Fruit fly (Drosophila melanogaster) whole organism, prepupa: ENCODE measurements around the gene His2Av.

Source experiments
- Blimp-1 ChIP-seq: fragments of 200-800 bp; sonication (Bioruptor generic); optimal IDR thresholded peaks from 3 replicates; lab custom pipeline; 2017; ENCODE audit warnings: missing biosample characterization, missing genetic modification characterization, mild to moderate bottlenecking, moderate library complexity, missing genetic modification reagents
- CG10669 ChIP-seq: fragments of 200-800 bp; sonication (Bioruptor generic); optimal IDR thresholded peaks from 3 replicates; lab custom pipeline; 2018; ENCODE audit warnings: missing biosample characterization, mild to moderate bottlenecking, missing genetic modification characterization, moderate library complexity
- CG11762 ChIP-seq: fragments of 200-800 bp; sonication (Bioruptor generic); optimal IDR thresholded peaks from 3 replicates; lab custom pipeline; 2016; ENCODE audit warnings: missing biosample characterization, missing genetic modification characterization; ENCODE audit not compliant: insufficient read depth
- CG11902 ChIP-seq: fragments of 200-800 bp; sonication (Bioruptor generic); optimal IDR thresholded peaks from 3 replicates; lab custom pipeline; 2016; ENCODE audit warnings: missing biosample characterization, missing genetic modification characterization
- CG3032 ChIP-seq: fragments of 200-800 bp; optimal IDR thresholded peaks from 2 replicates; lab custom pipeline; 2019; ENCODE audit warnings: missing biosample characterization, mild to moderate bottlenecking, missing genetic modification characterization, moderate library complexity
- CG32006 ChIP-seq: fragments of 200-800 bp; sonication (Bioruptor generic); optimal IDR thresholded peaks from 3 replicates; lab custom pipeline; 2017; ENCODE audit warnings: missing biosample characterization, mild to moderate bottlenecking, missing genetic modification characterization
- CG34406 ChIP-seq: fragments of 200-800 bp; sonication (Bioruptor generic); optimal IDR thresholded peaks from 3 replicates; lab custom pipeline; 2016; ENCODE audit warnings: missing biosample characterization, missing genetic modification characterization
- CG3919 ChIP-seq: fragments of 200-800 bp; sonication (Bioruptor generic); optimal IDR thresholded peaks from 3 replicates; lab custom pipeline; 2016; ENCODE audit warnings: missing biosample characterization, missing genetic modification characterization
- CG4318 ChIP-seq: fragments of 200-800 bp; sonication (Bioruptor generic); optimal IDR thresholded peaks from 3 replicates; lab custom pipeline; 2017; ENCODE audit warnings: missing biosample characterization, mild to moderate bottlenecking, missing genetic modification characterization
- CG6808 ChIP-seq: fragments of 200-800 bp; sonication (Bioruptor generic); optimal IDR thresholded peaks from 3 replicates; lab custom pipeline; 2017; ENCODE audit warnings: missing biosample characterization, missing genetic modification characterization, mild to moderate bottlenecking, moderate library complexity, missing genetic modification reagents
- CG6854 ChIP-seq: fragments of 200-800 bp; sonication (Bioruptor generic); optimal IDR thresholded peaks from 2 replicates; lab custom pipeline; 2017; ENCODE audit warnings: missing biosample characterization, mild to moderate bottlenecking, missing genetic modification characterization
- CG7368 ChIP-seq: fragments of 200-800 bp; sonication (Bioruptor generic); optimal IDR thresholded peaks from 3 replicates; lab custom pipeline; 2016; ENCODE audit warnings: missing biosample characterization, missing genetic modification characterization
- CG8119 ChIP-seq: fragments of 200-800 bp; sonication (Bioruptor generic); IDR thresholded peaks from 3 replicates; pipeline ENCODE4 v1.3.6; 2022; ENCODE audit warnings: missing biosample characterization, missing genetic modification characterization
- CG8319 ChIP-seq: fragments of 200-800 bp; sonication (Bioruptor generic); optimal IDR thresholded peaks from 3 replicates; lab custom pipeline; 2016; ENCODE audit warnings: missing biosample characterization, missing genetic modification characterization
- CG8632 ChIP-seq: fragments of 200-800 bp; sonication (Bioruptor generic); optimal IDR thresholded peaks from 3 replicates; lab custom pipeline; 2016; ENCODE audit warnings: missing biosample characterization, missing genetic modification characterization
- CG9139 ChIP-seq: fragments of 200-800 bp; sonication (Bioruptor generic); optimal IDR thresholded peaks from 3 replicates; lab custom pipeline; 2017; ENCODE audit warnings: missing biosample characterization, mild to moderate bottlenecking, missing genetic modification characterization
- Eip75B ChIP-seq: fragments of 200-800 bp; sonication (Bioruptor generic); optimal IDR thresholded peaks from 3 replicates; lab custom pipeline; 2016; ENCODE audit warnings: missing biosample characterization, missing genetic modification characterization
- Eip78C ChIP-seq: fragments of 200-800 bp; sonication (Bioruptor generic); peaks from one replicate; lab custom pipeline; 2016; ENCODE audit warnings: missing biosample characterization, missing genetic modification characterization
- Eip93F ChIP-seq: fragments of 200-800 bp; sonication (Bioruptor generic); optimal IDR thresholded peaks from 2 replicates; lab custom pipeline; 2016; ENCODE audit warnings: missing biosample characterization, mild to moderate bottlenecking, missing genetic modification characterization
- Ets21C ChIP-seq: fragments of 200-800 bp; sonication (Bioruptor generic); optimal IDR thresholded peaks from 3 replicates; lab custom pipeline; 2016; ENCODE audit warnings: missing biosample characterization, missing genetic modification characterization
- Ets96B ChIP-seq: fragments of 200-800 bp; optimal IDR thresholded peaks from 2 replicates; lab custom pipeline; 2019; ENCODE audit warnings: missing biosample characterization, mild to moderate bottlenecking, missing genetic modification characterization, moderate library complexity
- Gug ChIP-seq: fragments of 200-800 bp; sonication (Bioruptor generic); IDR thresholded peaks from 2 replicates; pipeline ENCODE4 v1.3.6; 2022; ENCODE audit warnings: missing biosample characterization, missing genetic modification characterization
- Hr38 ChIP-seq: sonication (Bioruptor generic); optimal IDR thresholded peaks from 2 replicates; lab custom pipeline; 2016; ENCODE audit warnings: missing biosample characterization, missing genetic modification characterization
- Hr4 ChIP-seq: fragments of 200-800 bp; sonication (Bioruptor generic); optimal IDR thresholded peaks from 3 replicates; lab custom pipeline; 2016; ENCODE audit warnings: missing biosample characterization, missing genetic modification characterization
- Lpt ChIP-seq: fragments of 200-800 bp; sonication (Bioruptor generic); optimal IDR thresholded peaks from 3 replicates; lab custom pipeline; 2016; ENCODE audit warnings: missing biosample characterization, missing genetic modification characterization
- Met ChIP-seq: fragments of 200-800 bp; sonication (Bioruptor generic); optimal IDR thresholded peaks from 3 replicates; lab custom pipeline; 2016; ENCODE audit warnings: missing biosample characterization, missing genetic modification characterization
- OdsH ChIP-seq: fragments of 200-800 bp; sonication (Bioruptor generic); optimal IDR thresholded peaks from 3 replicates; lab custom pipeline; 2016; ENCODE audit warnings: missing biosample characterization, missing genetic modification characterization
- Smox ChIP-seq: fragments of 200-800 bp; sonication (Bioruptor generic); optimal IDR thresholded peaks from 3 replicates; lab custom pipeline; 2016; ENCODE audit warnings: missing biosample characterization, missing genetic modification characterization
- Sox102F ChIP-seq: fragments of 200-800 bp; sonication (Bioruptor generic); optimal IDR thresholded peaks from 2 replicates; lab custom pipeline; 2016; ENCODE audit warnings: missing biosample characterization, mild to moderate bottlenecking, missing genetic modification characterization
- Sox14 ChIP-seq: fragments of 200-800 bp; sonication (Bioruptor generic); optimal IDR thresholded peaks from 3 replicates; lab custom pipeline; 2016; ENCODE audit warnings: missing biosample characterization, missing genetic modification characterization
- Sox15 ChIP-seq: fragments of 200-800 bp; sonication (Bioruptor generic); optimal IDR thresholded peaks from 3 replicates; lab custom pipeline; 2016; ENCODE audit warnings: missing biosample characterization, missing genetic modification characterization
- achi ChIP-seq: fragments of 200-800 bp; sonication (Bioruptor generic); optimal IDR thresholded peaks from 3 replicates; lab custom pipeline; 2016; ENCODE audit warnings: missing biosample characterization, missing genetic modification characterization
- cyc ChIP-seq: fragments of 200-800 bp; sonication (Bioruptor generic); optimal IDR thresholded peaks from 3 replicates; lab custom pipeline; 2016; ENCODE audit warnings: missing biosample characterization, missing genetic modification characterization
- dac ChIP-seq: fragments of 200-800 bp; sonication (Bioruptor generic); optimal IDR thresholded peaks from 2 replicates; lab custom pipeline; 2017; ENCODE audit warnings: missing biosample characterization, mild to moderate bottlenecking, missing genetic modification characterization
- dsx ChIP-seq: fragments of 200-800 bp; optimal IDR thresholded peaks from 3 replicates; lab custom pipeline; 2019; ENCODE audit warnings: missing biosample characterization, mild to moderate bottlenecking, missing genetic modification characterization, moderate library complexity; ENCODE audit not compliant: poor library complexity, severe bottlenecking
- fd59A ChIP-seq: fragments of 200-800 bp; sonication (Bioruptor generic); optimal IDR thresholded peaks from 2 replicates; lab custom pipeline; 2017; ENCODE audit warnings: missing biosample characterization, mild to moderate bottlenecking, missing genetic modification characterization, missing genetic modification reagents
- fd85E ChIP-seq: fragments of 200-800 bp; sonication (Bioruptor generic); optimal IDR thresholded peaks from 3 replicates; lab custom pipeline; 2016; ENCODE audit warnings: missing biosample characterization, missing genetic modification characterization
- fkh ChIP-seq: fragments of 200-800 bp; sonication (Bioruptor generic); optimal IDR thresholded peaks from 3 replicates; lab custom pipeline; 2017; ENCODE audit warnings: missing biosample characterization, mild to moderate bottlenecking, missing genetic modification characterization, moderate library complexity
- lz ChIP-seq: fragments of 200-800 bp; sonication (Bioruptor generic); optimal IDR thresholded peaks from 3 replicates; lab custom pipeline; 2016; ENCODE audit warnings: missing biosample characterization, missing genetic modification characterization
- pdm3 ChIP-seq: fragments of 200-800 bp; sonication (Bioruptor generic); optimal IDR thresholded peaks from 3 replicates; lab custom pipeline; 2016; ENCODE audit warnings: missing biosample characterization, missing genetic modification characterization
- salr ChIP-seq, 2 experiments: fragments of 200-800 bp; sonication (Bioruptor generic); optimal IDR thresholded peaks; 3 replicates each; lab custom pipeline; 2016 to 2018; ENCODE audit warnings: missing biosample characterization in 2 of 2, missing genetic modification characterization in 2 of 2, mild to moderate bottlenecking in 1 of 2
- spab ChIP-seq: fragments of 200-800 bp; sonication (Bioruptor generic); optimal IDR thresholded peaks from 2 replicates; lab custom pipeline; 2017; ENCODE audit warnings: missing biosample characterization, mild to moderate bottlenecking, missing genetic modification characterization, missing genetic modification reagents
- ss ChIP-seq, 2 experiments: fragments of 200-800 bp; sonication (Bioruptor generic); optimal IDR thresholded peaks; 2 replicates in 1 of 2; 3 replicates in 1 of 2; lab custom pipeline; 2017 to 2018; ENCODE audit warnings: mild to moderate bottlenecking in 2 of 2, missing biosample characterization in 2 of 2, missing genetic modification characterization in 2 of 2, moderate library complexity in 1 of 2
- svp ChIP-seq: fragments of 200-800 bp; sonication (Bioruptor generic); peaks from one replicate; lab custom pipeline; 2016; ENCODE audit warnings: missing biosample characterization, missing genetic modification characterization
- topi ChIP-seq: fragments of 200-800 bp; sonication (Bioruptor generic); optimal IDR thresholded peaks from 3 replicates; lab custom pipeline; 2016; ENCODE audit warnings: missing biosample characterization, missing genetic modification characterization
- vri ChIP-seq: fragments of 200-800 bp; sonication (Bioruptor generic); optimal IDR thresholded peaks from 3 replicates; lab custom pipeline; 2016; ENCODE audit warnings: missing biosample characterization, mild to moderate bottlenecking, missing genetic modification characterization

His2Av gene

dm6 chr3R:26908750-26909149 lies 42.0 kb downstream of the His2Av start:
- TF ChIP-seq fkh (GFP tag; lab: Kevin White, UChicago) (peak; percentile 84), Eip78C (GFP tag; lab: Kevin White, UChicago) (no peak)

DNA sequence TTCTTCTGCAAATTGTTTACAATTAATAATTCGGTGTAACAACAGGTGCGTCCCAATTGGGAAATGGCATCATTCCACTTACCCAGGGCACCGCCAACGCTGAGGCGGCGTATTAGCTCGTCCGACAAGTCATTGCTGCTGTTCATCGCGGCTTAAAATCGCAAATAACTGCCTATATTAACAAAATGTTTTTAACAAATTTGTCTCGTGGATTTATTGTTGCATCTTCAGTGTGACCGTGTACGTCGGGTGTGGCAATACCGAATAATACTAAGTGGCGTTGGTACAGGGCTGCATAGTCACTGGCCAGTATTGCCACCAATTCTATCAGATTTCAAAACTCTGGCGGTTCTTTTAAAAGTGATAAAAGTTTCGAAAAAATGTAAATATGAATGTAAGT lies 45.9 kb downstream of the His2Av start, which contains the start of gene Ets97D:
Gene Ets97D (minus strand): TSS at position 272 of the 400 bp plus-strand sequence.
- no peak for TF ChIP-seq Eip75B (GFP tag; lab: Kevin White, UChicago)
- no peak for TF ChIP-seq Sox102F
- TF ChIP-seq fkh (GFP tag; lab: Kevin White, UChicago), result peak; percentile 83
- no peak for TF ChIP-seq CG7368
- TF ChIP-seq Eip78C (GFP tag; lab: Kevin White, UChicago), result peak; percentile 42
- no peak for TF ChIP-seq Gug (GFP tag; lab: Robert Waterston, UW)
- TF ChIP-seq Sox14 (GFP tag; lab: Kevin White, UChicago), result peak; percentile 8
- peak; percentile 33 for TF ChIP-seq dsx (GFP tag; lab: Kevin White, UChicago)
- no peak for TF ChIP-seq CG6854 (GFP tag; lab: Kevin White, UChicago)
- no peak for TF ChIP-seq Ets96B (tag; lab: Kevin White, UChicago)
- TF ChIP-seq CG3919 (GFP tag; lab: Kevin White, UChicago), result no peak

DNA sequence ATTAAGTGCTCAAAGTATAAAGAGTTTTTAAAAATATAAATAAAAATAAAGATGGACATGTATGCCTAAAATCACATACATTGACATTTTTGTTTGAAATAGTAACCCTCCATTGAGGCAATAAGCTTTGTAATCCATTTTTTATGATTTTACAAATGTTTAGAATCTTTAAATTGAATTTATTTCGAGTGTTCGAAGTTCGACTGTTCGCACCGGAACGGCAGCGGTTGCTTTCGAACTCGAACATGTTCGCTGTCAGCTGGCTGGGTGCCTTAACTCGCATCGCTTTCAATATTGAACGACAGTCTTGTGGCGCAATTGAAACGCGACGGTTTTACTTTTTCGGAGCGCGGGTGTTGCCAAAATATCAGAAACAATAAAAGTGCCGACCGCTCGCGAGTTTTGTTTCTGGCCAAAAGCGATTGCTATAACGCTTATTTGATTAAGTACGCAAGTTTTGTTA lies 48.8 kb downstream of the His2Av start, which contains the start of gene CG46339:
Gene CG46339 (plus strand): TSS at position 299 of the 463 bp plus-strand sequence.
- TF ChIP-seq topi (peak; percentile 5), pdm3 (GFP tag; lab: Kevin White, UChicago) (no peak), CG6808 (GFP tag; lab: Kevin White, UChicago) (peak; percentile 27), Blimp-1 (GFP tag; lab: Kevin White, UChicago) (peak; percentile 3), CG32006 (GFP tag; lab: Kevin White, UChicago) (no peak), Lpt (GFP tag; lab: Kevin White, UChicago) (peak; percentile 14), vri (GFP tag; lab: Kevin White, UChicago) (peak; percentile 86), Eip78C (GFP tag; lab: Kevin White, UChicago) (peak; percentile 65), CG11762 (GFP tag; lab: Kevin White, UChicago) (peak; percentile 22), svp (GFP tag; lab: Kevin White, UChicago) (no peak), Sox14 (GFP tag; lab: Kevin White, UChicago) (peak; percentile 13), achi (GFP tag; lab: Kevin White, UChicago) (peak; percentile 56), CG10669 (GFP tag; lab: Kevin White, UChicago) (peak; percentile 25), salr (GFP tag; optimal IDR thresholded peaks at IDR 0.05; lab: Kevin White, UChicago) (no peak), CG8119 (peak; percentile 30; the same call in 1 of the 3 replicates), Gug (GFP tag; lab: Robert Waterston, UW) (no peak), lz (peak; percentile 32), CG3919 (GFP tag; lab: Kevin White, UChicago) (peak; percentile 58), spab (GFP tag; lab: Kevin White, UChicago) (peak; percentile 12), Smox (GFP tag; lab: Kevin White, UChicago) (no peak), Sox102F (peak; percentile 53), CG8632 (no peak), CG7368 (peak; percentile 20), Hr4 (GFP tag; lab: Kevin White, UChicago) (no peak), Sox15 (GFP tag; lab: Kevin White, UChicago) (no peak), Eip93F (GFP tag; lab: Kevin White, UChicago) (no peak), CG34406 (GFP tag; lab: Kevin White, UChicago) (peak; percentile 8), Ets21C (no peak), Met (GFP tag; lab: Kevin White, UChicago) (no peak), dac (no peak), CG8319 (peak; percentile 29), CG4318 (GFP tag; lab: Kevin White, UChicago) (no peak), fd59A (GFP tag; lab: Kevin White, UChicago) (no peak), CG3032 (tag; lab: Kevin White, UChicago) (no peak), CG11902 (GFP tag; lab: Kevin White, UChicago) (no peak), Hr38 (GFP tag; lab: Kevin White, UChicago) (no peak), OdsH (GFP tag; lab: Kevin White, UChicago) (peak; percentile 8), fd85E (GFP tag; lab: Kevin White, UChicago) (no peak), ss (GFP tag; optimal IDR thresholded peaks at IDR 0.05; lab: Kevin White, UChicago) (peak; percentile 39 to 44), Ets96B (tag; lab: Kevin White, UChicago) (peak; percentile 63), CG9139 (peak; percentile 31), CG6854 (GFP tag; lab: Kevin White, UChicago) (peak; percentile 80), cyc (GFP tag; lab: Kevin White, UChicago) (no peak)
